Worm (Caenorhabditis elegans): ENCODE results near the gene ZC250.5.

- TF ChIP-seq unc-3 (GFP tag; conservative IDR thresholded peaks at IDR 0.05) (no peak), unc-3 (tag; optimal IDR thresholded peaks at IDR 0.05) (no peak), ahr-1 (tag; optimal IDR thresholded peaks at IDR 0.05) (no peak), T23F11.4 (GFP tag; optimal IDR thresholded peaks at IDR 0.05) (no peak), odd-2 (tag; optimal IDR thresholded peaks at IDR 0.05) (no peak), hlh-6 (tag; optimal IDR thresholded peaks at IDR 0.05) (no peak), nhr-11 (tag; optimal IDR thresholded peaks at IDR 0.05) (no peak), ceh-9 (tag; optimal IDR thresholded peaks at IDR 0.05) (no peak), dmd-4 (tag; optimal IDR thresholded peaks at IDR 0.05; ENCODE audit: borderline replicate concordance) (no peak), ceh-18 (tag; optimal IDR thresholded peaks at IDR 0.05) (no peak), lim-6 (tag; optimal IDR thresholded peaks at IDR 0.05) (no peak), syd-9 (tag; optimal IDR thresholded peaks at IDR 0.05) (no peak), ama-1 (optimal IDR thresholded peaks at IDR 0.05) (no peak), ceh-2 (tag; optimal IDR thresholded peaks at IDR 0.05) (no peak)
Observed at ce11 chrV:5805467-5805866, at the start of gene ZC250.5.

Data from whole organism, late embryonic.